Fruit fly (Drosophila melanogaster) whole organism, embryonic: ENCODE measurements around the gene AlaRS.
A peak's percentile ranks its signal among the peaks of the same experiment; 100 is the strongest.

Experiments used
- Asciz ChIP-seq: fragments of 200-800 bp; sonication (Bioruptor generic); optimal IDR thresholded peaks from 2 replicates; lab custom pipeline; 2017; ENCODE audit warnings: missing biosample characterization, mild to moderate bottlenecking, missing genetic modification characterization, missing genetic modification reagents
- Atf-2 ChIP-seq: fragments of 200-800 bp; sonication (Bioruptor generic); optimal IDR thresholded peaks from 2 replicates; lab custom pipeline; 2016; ENCODE audit warnings: missing biosample characterization, missing genetic modification characterization
- C15 ChIP-seq: fragments of 200-800 bp; sonication (Bioruptor generic); IDR thresholded peaks from 3 replicates; pipeline ENCODE4 v1.3.6; 2022; ENCODE audit warnings: missing biosample characterization, missing genetic modification characterization
- CG12071 ChIP-seq: fragments of 200-800 bp; sonication (Bioruptor generic); optimal IDR thresholded peaks from 3 replicates; lab custom pipeline; 2018; ENCODE audit warnings: missing biosample characterization, mild to moderate bottlenecking, missing genetic modification characterization
- CG12236 ChIP-seq: fragments of 200-800 bp; sonication (Bioruptor generic); optimal IDR thresholded peaks from 2 replicates; lab custom pipeline; 2016; ENCODE audit warnings: missing biosample characterization, missing genetic modification characterization
- CG14710 ChIP-seq: fragments of 200-800 bp; sonication (Bioruptor generic); optimal IDR thresholded peaks from 3 replicates; lab custom pipeline; 2019; ENCODE audit warnings: missing biosample characterization, mild to moderate bottlenecking, missing genetic modification characterization, moderate library complexity
- CG15011 ChIP-seq: fragments of 200-800 bp; sonication (Bioruptor generic); optimal IDR thresholded peaks from 3 replicates; lab custom pipeline; 2018; ENCODE audit warnings: missing biosample characterization, mild to moderate bottlenecking, missing genetic modification characterization
- CG15479 ChIP-seq: fragments of 200-800 bp; sonication (Bioruptor generic); optimal IDR thresholded peaks from 3 replicates; lab custom pipeline; 2019; ENCODE audit warnings: missing biosample characterization, mild to moderate bottlenecking, missing genetic modification characterization, moderate library complexity
- CG1603 ChIP-seq: fragments of 200-800 bp; sonication (Bioruptor generic); optimal IDR thresholded peaks from 2 replicates; lab custom pipeline; 2019; ENCODE audit warnings: missing biosample characterization, mild to moderate bottlenecking, missing genetic modification characterization, moderate library complexity
- CG16779 ChIP-seq: fragments of 200-800 bp; sonication (Bioruptor generic); IDR thresholded peaks from 2 replicates; pipeline ENCODE4 v1.3.6; 2022; ENCODE audit warnings: missing biosample characterization, missing genetic modification characterization
- CG17328 ChIP-seq: fragments of 200-800 bp; sonication (Bioruptor generic); IDR thresholded peaks from 2 replicates; pipeline ENCODE4 v1.3.6; 2022; ENCODE audit warnings: missing biosample characterization, missing genetic modification characterization
- CG2120 ChIP-seq: fragments of 200-800 bp; sonication (Bioruptor generic); optimal IDR thresholded peaks from 3 replicates; lab custom pipeline; 2016; ENCODE audit warnings: missing biosample characterization, missing genetic modification characterization
- CG3838 ChIP-seq: fragments of 200-800 bp; sonication (Bioruptor generic); optimal IDR thresholded peaks from 3 replicates; lab custom pipeline; 2016; ENCODE audit warnings: missing biosample characterization, missing genetic modification characterization
- CG4282 ChIP-seq: fragments of 200-800 bp; sonication (Bioruptor generic); optimal IDR thresholded peaks from 2 replicates; lab custom pipeline; 2016; ENCODE audit warnings: missing biosample characterization, missing genetic modification characterization
- CG6175 ChIP-seq: fragments of 200-800 bp; sonication (Bioruptor generic); IDR thresholded peaks from 3 replicates; pipeline ENCODE4 v1.3.6; 2022; ENCODE audit warnings: missing biosample characterization, missing genetic modification characterization
- CG6765 ChIP-seq: fragments of 200-800 bp; sonication (Bioruptor generic); optimal IDR thresholded peaks from 3 replicates; lab custom pipeline; 2017; ENCODE audit warnings: missing biosample characterization, mild to moderate bottlenecking, missing genetic modification characterization
- CG7357 ChIP-seq: fragments of 200-800 bp; sonication (Bioruptor generic); IDR thresholded peaks from 3 replicates; pipeline ENCODE4 v1.3.6; 2022; ENCODE audit warnings: missing biosample characterization, missing genetic modification characterization
- CG8765 ChIP-seq: fragments of 200-800 bp; sonication (Bioruptor generic); IDR thresholded peaks from 2 replicates; pipeline ENCODE4 v1.3.6; 2022; ENCODE audit warnings: missing biosample characterization, missing genetic modification characterization
- Doc2 ChIP-seq: fragments of 200-800 bp; sonication (Bioruptor generic); IDR thresholded peaks from 2 replicates; pipeline ENCODE4 v1.3.6; 2022; ENCODE audit warnings: missing biosample characterization, missing genetic modification characterization
- Dref ChIP-seq: fragments of 200-800 bp; sonication (Bioruptor generic); IDR thresholded peaks from 2 replicates; pipeline ENCODE4 v1.3.6; 2022; ENCODE audit warnings: missing biosample characterization, missing genetic modification characterization
- Drgx ChIP-seq: fragments of 200-800 bp; sonication (Bioruptor generic); IDR thresholded peaks from 2 replicates; pipeline ENCODE4 v1.3.6; 2022; ENCODE audit warnings: missing biosample characterization, missing genetic modification characterization
- Fer1 ChIP-seq: fragments of 200-800 bp; sonication (Bioruptor generic); optimal IDR thresholded peaks from 2 replicates; lab custom pipeline; 2017; ENCODE audit warnings: missing biosample characterization, mild to moderate bottlenecking, missing genetic modification characterization
- Gsc ChIP-seq: fragments of 200-800 bp; sonication (Bioruptor generic); IDR thresholded peaks from 2 replicates; pipeline ENCODE4 v1.3.6; 2022; ENCODE audit warnings: missing biosample characterization, missing genetic modification characterization
- Hr3 ChIP-seq: fragments of 200-800 bp; sonication (Bioruptor generic); optimal IDR thresholded peaks from 3 replicates; lab custom pipeline; 2016; ENCODE audit warnings: missing biosample characterization, missing genetic modification characterization
- Hr51 ChIP-seq, 2 experiments: fragments of 200-800 bp; sonication (Bioruptor generic); optimal IDR thresholded peaks; 2 replicates in 1 of 2; 3 replicates in 1 of 2; lab custom pipeline; 2016 to 2018; ENCODE audit warnings: missing biosample characterization in 2 of 2, missing genetic modification characterization in 2 of 2, mild to moderate bottlenecking in 1 of 2, moderate library complexity in 1 of 2
- Mes4 ChIP-seq: fragments of 200-800 bp; sonication (Bioruptor generic); optimal IDR thresholded peaks from 2 replicates; lab custom pipeline; 2016; ENCODE audit warnings: missing biosample characterization, missing genetic modification characterization
- Myb ChIP-seq: fragments of 200-800 bp; sonication (Bioruptor generic); optimal IDR thresholded peaks from 2 replicates; lab custom pipeline; 2016; ENCODE audit warnings: missing biosample characterization, missing genetic modification characterization
- Rfx ChIP-seq: fragments of 200-800 bp; sonication (Bioruptor generic); IDR thresholded peaks from 2 replicates; pipeline ENCODE4 v1.3.6; 2022; ENCODE audit warnings: missing biosample characterization, missing genetic modification characterization
- Stat92E ChIP-seq, 3 experiments: fragments of >200 bp in 2 of 3; fragments of 200-800 bp in 1 of 3; sonication (Bioruptor generic) in 1 of 3; optimal IDR thresholded peaks; 2 replicates each; lab custom pipeline; 2017 to 2019; ENCODE audit warnings: missing biosample characterization in 3 of 3, missing genetic modification characterization in 3 of 3, mild to moderate bottlenecking in 1 of 3, moderate library complexity in 1 of 3
- Taf1 ChIP-seq: fragments of 200-800 bp; sonication (Bioruptor generic); IDR thresholded peaks from 2 replicates; pipeline ENCODE4 v1.3.6; 2022; ENCODE audit warnings: missing biosample characterization, missing genetic modification characterization
- aop ChIP-seq: fragments of 200-800 bp; sonication (Bioruptor generic); IDR thresholded peaks from 2 replicates; pipeline ENCODE4 v1.3.6; 2022; ENCODE audit warnings: missing biosample characterization, missing genetic modification characterization
- btn ChIP-seq: fragments of 200-800 bp; sonication (Bioruptor generic); optimal IDR thresholded peaks from 2 replicates; lab custom pipeline; 2016; ENCODE audit warnings: missing biosample characterization, missing genetic modification characterization
- chn ChIP-seq: fragments of 200-800 bp; sonication (Bioruptor generic); optimal IDR thresholded peaks from 2 replicates; lab custom pipeline; 2016; ENCODE audit warnings: missing biosample characterization, missing genetic modification characterization
- danr ChIP-seq: fragments of 200-800 bp; sonication (Bioruptor generic); IDR thresholded peaks from 2 replicates; pipeline ENCODE4 v1.3.6; 2022; ENCODE audit warnings: missing biosample characterization, missing genetic modification characterization
- dimm ChIP-seq: fragments of 200-800 bp; sonication (Bioruptor generic); IDR thresholded peaks from 2 replicates; pipeline ENCODE4 v1.3.6; 2022; ENCODE audit warnings: missing biosample characterization, missing genetic modification characterization
- ems ChIP-seq: fragments of 200-800 bp; sonication (Bioruptor generic); optimal IDR thresholded peaks from 3 replicates; lab custom pipeline; 2016; ENCODE audit warnings: missing biosample characterization, missing genetic modification characterization
- fd102C ChIP-seq: fragments of 200-800 bp; sonication (Bioruptor generic); optimal IDR thresholded peaks from 2 replicates; lab custom pipeline; 2018; ENCODE audit warnings: missing biosample characterization, mild to moderate bottlenecking, missing genetic modification characterization, moderate library complexity
- fd96Cb ChIP-seq: fragments of 200-800 bp; sonication (Bioruptor generic); optimal IDR thresholded peaks from 2 replicates; lab custom pipeline; 2018; ENCODE audit warnings: missing biosample characterization, mild to moderate bottlenecking, missing genetic modification characterization, moderate library complexity
- gce ChIP-seq: fragments of 200-800 bp; sonication (Bioruptor generic); IDR thresholded peaks from 3 replicates; pipeline ENCODE4 v1.3.6; 2022; ENCODE audit warnings: missing biosample characterization, missing genetic modification characterization
- hth ChIP-seq: fragments of >200 bp; optimal IDR thresholded peaks from 2 replicates; lab custom pipeline; 2017; ENCODE audit warnings: inconsistent platforms
- kah ChIP-seq: fragments of 200-800 bp; sonication (Bioruptor generic); optimal IDR thresholded peaks from 2 replicates; lab custom pipeline; 2018; ENCODE audit warnings: missing biosample characterization, mild to moderate bottlenecking, missing genetic modification characterization
- lilli ChIP-seq: fragments of 200-800 bp; sonication (Bioruptor generic); optimal IDR thresholded peaks from 3 replicates; lab custom pipeline; 2016; ENCODE audit warnings: missing biosample characterization, missing genetic modification characterization
- maf-S ChIP-seq: fragments of 200-800 bp; sonication (Bioruptor generic); optimal IDR thresholded peaks from 2 replicates; lab custom pipeline; 2016; ENCODE audit warnings: missing biosample characterization, missing genetic modification characterization
- pan ChIP-seq, 4 experiments: fragments of >200 bp in 3 of 4; fragments of 200-800 bp in 1 of 4; sonication (Bioruptor generic) in 1 of 4; optimal IDR thresholded peaks in 3 of 4; IDR thresholded peaks in 1 of 4; 2 replicates each; pipeline versions ENCODE4 v1.3.6 to Lab custom; 2017 to 2022; ENCODE audit warnings: missing biosample characterization in 2 of 4, missing genetic modification characterization in 2 of 4, mixed read lengths in 1 of 4
- salm ChIP-seq: fragments of 200-800 bp; sonication (Bioruptor generic); optimal IDR thresholded peaks from 2 replicates; lab custom pipeline; 2018; ENCODE audit warnings: missing biosample characterization, mild to moderate bottlenecking, missing genetic modification characterization
- scrt ChIP-seq: fragments of 200-800 bp; sonication (Bioruptor generic); optimal IDR thresholded peaks from 2 replicates; lab custom pipeline; 2018; ENCODE audit warnings: missing biosample characterization, mild to moderate bottlenecking, missing genetic modification characterization, moderate library complexity
- shn ChIP-seq: fragments of 200-800 bp; sonication (Bioruptor generic); optimal IDR thresholded peaks from 3 replicates; lab custom pipeline; 2016; ENCODE audit warnings: missing biosample characterization, missing genetic modification characterization
- sob ChIP-seq: fragments of 200-800 bp; sonication (Bioruptor generic); IDR thresholded peaks from 2 replicates; pipeline ENCODE4 v1.3.6; 2022; ENCODE audit warnings: missing biosample characterization, missing genetic modification characterization
- sr ChIP-seq: fragments of 200-800 bp; sonication (Bioruptor generic); IDR thresholded peaks from 3 replicates; pipeline ENCODE4 v1.3.6; 2022; ENCODE audit warnings: missing biosample characterization, missing genetic modification characterization
- tap ChIP-seq: fragments of 200-800 bp; optimal IDR thresholded peaks from 3 replicates; lab custom pipeline; 2019; ENCODE audit warnings: missing biosample characterization, mild to moderate bottlenecking, missing genetic modification characterization, moderate library complexity
- z ChIP-seq: fragments of 200-800 bp; sonication (Bioruptor generic); IDR thresholded peaks from 3 replicates; pipeline ENCODE4 v1.3.6; 2022; ENCODE audit warnings: missing biosample characterization, missing genetic modification characterization

The AlaRS gene

DNA sequence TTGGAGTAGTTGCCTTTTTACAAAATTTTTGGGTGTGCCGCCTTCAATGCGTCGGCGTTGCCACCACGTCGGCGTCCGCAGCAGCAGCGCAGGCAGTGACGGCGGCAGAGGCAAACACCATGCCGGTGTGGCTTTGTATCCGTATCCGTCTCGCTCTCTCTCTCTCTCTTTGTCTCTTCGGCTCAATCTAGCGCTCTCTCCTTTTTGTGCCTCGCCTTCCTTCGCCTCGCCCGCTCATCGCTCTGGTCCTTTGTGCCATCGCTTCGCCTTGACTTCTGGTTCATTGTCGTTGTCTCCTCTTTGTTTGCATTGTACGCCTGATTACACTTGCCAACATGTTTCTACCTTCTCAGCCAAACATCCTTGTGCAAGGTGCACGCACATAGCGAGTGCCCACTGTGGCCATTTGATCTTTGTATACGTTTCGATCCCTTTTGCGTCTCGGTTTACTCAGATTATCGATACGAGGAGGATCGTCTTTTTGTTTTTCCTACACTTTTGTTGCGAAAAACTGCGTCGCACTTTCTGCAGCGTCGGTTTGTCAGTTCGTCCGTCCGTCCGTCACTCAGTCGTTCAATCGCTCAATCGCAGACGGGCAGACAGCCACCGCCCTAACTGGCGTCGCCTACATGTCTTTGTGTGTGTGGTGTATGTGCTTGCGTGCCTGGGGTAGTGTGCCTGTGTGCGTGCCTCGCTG is 34.9 kb upstream of the AlaRS start (continued):
- no peak for TF ChIP-seq Taf1 (GFP tag; lab: Robert Waterston, UW)
- TF ChIP-seq Hr3 = no peak
- no peak for TF ChIP-seq Rfx (GFP tag; lab: Robert Waterston, UW)
- TF ChIP-seq CG12071 = no peak
- no peak for TF ChIP-seq fd96Cb (tag; lab: Kevin White, UChicago)
- no peak for TF ChIP-seq Hr51 (GFP tag; optimal IDR thresholded peaks at IDR 0.05; lab: Kevin White, UChicago)
- no peak for TF ChIP-seq Myb (GFP tag; lab: Kevin White, UChicago)
- TF ChIP-seq Dref = no peak
- no peak for TF ChIP-seq shn (GFP tag; lab: Kevin White, UChicago)
- no peak for TF ChIP-seq Mes4 (GFP tag; lab: Kevin White, UChicago)
- no peak for TF ChIP-seq maf-S
- TF ChIP-seq CG7357 (GFP tag; lab: Robert Waterston, UW) = no peak
- TF ChIP-seq Doc2 (GFP tag; lab: Robert Waterston, UW) = no peak
- peak; percentile 70; the same call in 2 of the 3 replicates for TF ChIP-seq z (GFP tag; lab: Robert Waterston, UW)
- TF ChIP-seq CG15479 = peak; percentile 100
- TF ChIP-seq CG2120 (GFP tag; lab: Kevin White, UChicago) = peak; percentile 34
- TF ChIP-seq hth = no peak
- TF ChIP-seq Stat92E (GFP tag; optimal IDR thresholded peaks at IDR 0.05; lab: Kevin White, UChicago) = no peak
- no peak for TF ChIP-seq dimm (GFP tag; lab: Robert Waterston, UW)
- TF ChIP-seq sob = no peak
- no peak for TF ChIP-seq C15 (GFP tag; lab: Robert Waterston, UW)
- TF ChIP-seq salm (tag; lab: Kevin White, UChicago) = no peak
- no peak for TF ChIP-seq Gsc
- no peak for TF ChIP-seq CG14710
- TF ChIP-seq Atf-2 = no peak
- no peak for TF ChIP-seq aop (GFP tag; lab: Robert Waterston, UW)
- TF ChIP-seq CG6765 (GFP tag; lab: Kevin White, UChicago) = no peak
- no peak for TF ChIP-seq CG4282 (GFP tag; lab: Kevin White, UChicago)
- TF ChIP-seq CG1603 (tag; lab: Kevin White, UChicago) = no peak
- TF ChIP-seq Fer1 (GFP tag; lab: Kevin White, UChicago) = no peak
- TF ChIP-seq kah = no peak
- TF ChIP-seq tap (tag; lab: Kevin White, UChicago) = no peak
- no peak for TF ChIP-seq CG16779 (GFP tag; lab: Robert Waterston, UW)
- no peak for TF ChIP-seq CG3838 (GFP tag; lab: Kevin White, UChicago)
- no peak for TF ChIP-seq Asciz
- no peak for TF ChIP-seq fd102C (GFP tag; lab: Kevin White, UChicago)
- TF ChIP-seq btn (GFP tag; lab: Kevin White, UChicago) = peak; percentile 29
- TF ChIP-seq sr (GFP tag; lab: Robert Waterston, UW) = no peak
- no peak for TF ChIP-seq CG6175 (GFP tag; lab: Robert Waterston, UW)
- TF ChIP-seq pan (optimal IDR thresholded peaks at IDR 0.05; lab: Kevin White, UChicago) = no peak
- TF ChIP-seq pan (GFP tag; optimal IDR thresholded peaks at IDR 0.05 in 1 of 2, IDR thresholded peaks at IDR 0.05 in 1 of 2) = peak in 1 of 2 experiments; percentile 25
- TF ChIP-seq gce (GFP tag; lab: Robert Waterston, UW) = 0 out of 3 replicates have a peak, but pooled peaks have one; percentile 39
- no peak for TF ChIP-seq scrt (GFP tag; lab: Kevin White, UChicago)
- TF ChIP-seq CG15011 = no peak
- TF ChIP-seq CG8765 = no peak
- TF ChIP-seq chn (GFP tag; lab: Kevin White, UChicago) = peak; percentile 42
- TF ChIP-seq ems (GFP tag; lab: Kevin White, UChicago) = no peak
- TF ChIP-seq Drgx (GFP tag; lab: Robert Waterston, UW) = no peak; the same call in 1 of the 2 replicates
- peak; percentile 16 for TF ChIP-seq CG12236 (GFP tag; lab: Kevin White, UChicago)
- TF ChIP-seq CG17328 (GFP tag; lab: Robert Waterston, UW) = no peak
- peak; percentile 23 for TF ChIP-seq lilli
- no peak for TF ChIP-seq danr
